Worm (Caenorhabditis elegans): ENCODE measurements around the gene Y22D7AL.3.

Gene Y22D7AL.3

DNA sequence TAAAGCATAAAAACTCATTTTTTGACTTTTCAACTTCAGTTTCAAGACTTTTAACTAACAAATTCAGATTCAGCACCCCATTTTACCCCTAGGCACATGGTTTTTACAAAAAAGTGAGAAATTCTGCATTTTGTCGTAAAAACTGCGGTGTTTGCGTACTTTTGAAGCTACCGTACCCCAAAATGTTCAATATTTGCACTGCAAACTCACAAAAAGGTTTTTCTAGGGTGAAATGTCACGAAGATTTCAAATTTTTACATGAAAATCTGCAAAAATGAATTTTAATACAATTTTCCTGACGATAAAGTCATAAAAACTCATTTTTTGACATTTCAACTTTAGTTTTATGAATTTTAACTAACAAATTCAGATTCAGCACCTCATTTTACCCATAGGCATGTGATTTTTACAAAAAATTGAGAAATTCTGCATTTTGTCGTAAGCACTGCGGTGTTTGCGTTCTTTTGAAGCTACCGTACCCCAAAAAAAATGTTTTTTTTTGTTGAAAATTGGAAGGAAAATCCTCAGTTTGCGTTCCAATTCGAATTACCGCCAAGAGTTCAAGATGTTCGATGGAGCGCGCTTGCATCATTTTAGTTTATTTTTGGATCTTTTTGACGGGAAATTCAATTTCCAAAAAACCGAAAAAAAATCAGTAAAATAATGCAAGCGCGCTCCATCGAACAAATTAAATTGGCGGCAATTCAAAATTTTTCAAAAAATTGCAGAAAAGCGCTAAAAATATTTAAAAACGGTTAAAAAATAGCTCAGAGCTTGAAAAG, 24.8 kb upstream of the Y22D7AL.3 start:
- peak; percentile 62 for TF ChIP-seq lsy-2 (tag; optimal IDR thresholded peaks at IDR 0.05)
- no peak for TF ChIP-seq bed-3 (GFP tag; optimal IDR thresholded peaks at IDR 0.05)

DNA sequence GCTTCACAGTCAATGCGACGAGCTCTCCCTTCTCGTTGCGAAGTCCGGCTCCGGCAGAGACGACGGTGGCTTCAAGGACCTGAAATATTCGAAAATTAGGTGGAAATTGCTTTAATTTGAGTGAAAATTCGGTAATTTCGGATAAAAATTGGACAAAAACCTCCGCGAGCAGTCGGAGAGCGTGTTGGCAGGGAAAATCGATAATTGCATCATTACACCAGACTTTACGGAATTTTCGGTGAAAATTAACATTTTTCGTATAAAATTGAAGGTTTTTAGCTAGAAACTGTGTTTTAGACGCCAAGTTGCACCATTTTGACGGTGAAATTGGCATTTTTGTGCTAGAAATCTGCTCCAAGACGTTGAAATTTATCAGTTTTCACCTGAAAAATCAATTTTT, 23.0 kb upstream of the Y22D7AL.3 start:
- TF ChIP-seq cnd-1 (tag; optimal IDR thresholded peaks at IDR 0.05) (no peak), sptf-1 (tag; optimal IDR thresholded peaks at IDR 0.05) (no peak), nhr-28 (tag; optimal IDR thresholded peaks at IDR 0.05) (no peak), drap-1 (GFP tag; optimal IDR thresholded peaks at IDR 0.05) (no peak), nhr-2 (tag; optimal IDR thresholded peaks at IDR 0.05) (no peak)

DNA sequence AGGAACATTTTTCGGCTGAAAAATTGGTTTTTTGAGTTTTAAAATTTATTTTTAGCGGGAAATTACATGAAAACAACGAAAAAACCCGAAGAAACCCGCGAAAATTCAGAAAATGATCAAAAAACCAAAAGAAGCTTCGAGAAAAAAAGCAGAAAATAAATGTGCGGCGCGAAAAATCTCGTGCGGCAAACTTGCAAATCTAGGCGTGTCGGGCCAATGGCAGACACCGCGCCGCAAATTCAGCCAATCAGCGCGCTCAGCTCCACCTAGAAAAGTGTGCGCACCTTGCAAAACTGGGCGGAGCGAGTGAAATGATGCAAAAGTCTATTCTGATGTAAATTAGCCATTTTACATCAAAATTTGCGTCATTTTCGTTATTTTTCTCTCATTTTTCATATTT, 22.3 kb upstream of the Y22D7AL.3 start, which contains the start of gene Y22D7AL.10:
Y22D7AL.10 (minus strand) TSS at position 15 of the 400 bp plus-strand sequence.
- TF ChIP-seq M03D4.4 (tag; optimal IDR thresholded peaks at IDR 0.05) (peak; percentile 90), lsy-2 (tag; optimal IDR thresholded peaks at IDR 0.05) (peak; percentile 94), cnd-1 (tag; optimal IDR thresholded peaks at IDR 0.05) (peak; percentile 84), elt-3 (tag; optimal IDR thresholded peaks at IDR 0.05) (no peak), pha-4 (tag; optimal IDR thresholded peaks at IDR 0.05) (peak; percentile 91), ceh-83 (GFP tag; optimal IDR thresholded peaks at IDR 0.05) (peak; percentile 84), nhr-76 (tag; optimal IDR thresholded peaks at IDR 0.05) (peak; percentile 74), ces-1 (GFP tag; optimal IDR thresholded peaks at IDR 0.05) (peak; percentile 90), sem-2 (GFP tag; optimal IDR thresholded peaks at IDR 0.05) (peak; percentile 65), nhr-28 (tag; optimal IDR thresholded peaks at IDR 0.05) (no peak), flh-1 (GFP tag; optimal IDR thresholded peaks at IDR 0.05) (peak; percentile 30), nhr-12 (tag; optimal IDR thresholded peaks at IDR 0.05) (peak; percentile 81), lin-13 (tag; optimal IDR thresholded peaks at IDR 0.05) (peak; percentile 99), hlh-1 (tag; optimal IDR thresholded peaks at IDR 0.05) (peak; percentile 63), ham-2 (GFP tag; optimal IDR thresholded peaks at IDR 0.05) (peak; percentile 80), blmp-1 (tag; optimal IDR thresholded peaks at IDR 0.05) (peak; percentile 85), mab-5 (tag; optimal IDR thresholded peaks at IDR 0.05) (peak; percentile 88), zip-8 (tag; optimal IDR thresholded peaks at IDR 0.05) (no peak), bed-3 (GFP tag; optimal IDR thresholded peaks at IDR 0.05) (peak; percentile 77), unc-39 (tag; optimal IDR thresholded peaks at IDR 0.05) (peak; percentile 7), ztf-11 (tag; optimal IDR thresholded peaks at IDR 0.05) (peak; percentile 90), drap-1 (GFP tag; optimal IDR thresholded peaks at IDR 0.05) (peak; percentile 89), ceh-43 (GFP tag; optimal IDR thresholded peaks at IDR 0.05) (peak; percentile 87), snpc-4 (tag; optimal IDR thresholded peaks at IDR 0.05) (no peak), mls-2 (tag; optimal IDR thresholded peaks at IDR 0.05) (peak; percentile 92), sptf-1 (tag; optimal IDR thresholded peaks at IDR 0.05) (peak; percentile 96), nhr-2 (tag; optimal IDR thresholded peaks at IDR 0.05) (peak; percentile 61), tbx-8 (GFP tag; optimal IDR thresholded peaks at IDR 0.05) (peak; percentile 80), elt-1 (tag; optimal IDR thresholded peaks at IDR 0.05; ENCODE audit: borderline replicate concordance, insufficient read depth) (peak; percentile 62), unc-120 (tag; optimal IDR thresholded peaks at IDR 0.05; ENCODE audit: poor library complexity, severe bottlenecking) (peak; percentile 88), lin-32 (GFP tag; optimal IDR thresholded peaks at IDR 0.05) (peak; percentile 13), nhr-237 (tag; optimal IDR thresholded peaks at IDR 0.05) (peak; percentile 93), ceh-39 (tag; optimal IDR thresholded peaks at IDR 0.05) (peak; percentile 88), unc-62 (GFP tag; optimal IDR thresholded peaks at IDR 0.05) (peak; percentile 49), mep-1 (tag; optimal IDR thresholded peaks at IDR 0.05) (peak; percentile 97)

DNA sequence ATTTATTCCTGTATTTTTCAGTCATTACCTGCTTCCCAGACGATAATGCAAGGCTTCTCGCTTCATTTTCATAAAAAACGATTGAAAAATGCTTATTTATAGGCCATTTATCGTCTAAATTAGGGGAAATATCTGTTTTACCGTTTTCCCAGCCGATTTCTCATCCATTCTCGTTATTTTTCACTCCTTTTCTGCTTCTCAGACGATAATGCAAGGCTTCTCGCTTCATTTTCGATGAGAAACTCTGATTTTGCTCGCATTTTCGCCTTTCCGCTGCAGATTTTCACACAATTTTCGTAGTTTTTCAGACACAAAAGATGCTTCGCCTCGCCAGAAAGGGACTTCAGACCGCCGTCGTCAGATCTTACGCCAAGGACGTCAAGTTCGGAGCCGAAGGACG, 21.8 kb upstream of the Y22D7AL.3 start, which contains the start of gene hsp-60:
hsp-60 (plus strand) TSS at position 301 of the 400 bp plus-strand sequence.
- TF ChIP-seq pha-4 (tag; optimal IDR thresholded peaks at IDR 0.05) (no peak), elt-3 (tag; optimal IDR thresholded peaks at IDR 0.05) (no peak), bed-3 (GFP tag; optimal IDR thresholded peaks at IDR 0.05) (no peak), lsy-2 (tag; optimal IDR thresholded peaks at IDR 0.05) (no peak), M03D4.4 (tag; optimal IDR thresholded peaks at IDR 0.05) (no peak), ztf-11 (tag; optimal IDR thresholded peaks at IDR 0.05) (no peak), mep-1 (tag; optimal IDR thresholded peaks at IDR 0.05) (no peak), ceh-83 (GFP tag; optimal IDR thresholded peaks at IDR 0.05) (no peak), ces-1 (GFP tag; optimal IDR thresholded peaks at IDR 0.05) (no peak), nhr-12 (tag; optimal IDR thresholded peaks at IDR 0.05) (no peak)
